Worm (Caenorhabditis elegans): Measurements from ENCODE around the gene sre-11.

DNA sequence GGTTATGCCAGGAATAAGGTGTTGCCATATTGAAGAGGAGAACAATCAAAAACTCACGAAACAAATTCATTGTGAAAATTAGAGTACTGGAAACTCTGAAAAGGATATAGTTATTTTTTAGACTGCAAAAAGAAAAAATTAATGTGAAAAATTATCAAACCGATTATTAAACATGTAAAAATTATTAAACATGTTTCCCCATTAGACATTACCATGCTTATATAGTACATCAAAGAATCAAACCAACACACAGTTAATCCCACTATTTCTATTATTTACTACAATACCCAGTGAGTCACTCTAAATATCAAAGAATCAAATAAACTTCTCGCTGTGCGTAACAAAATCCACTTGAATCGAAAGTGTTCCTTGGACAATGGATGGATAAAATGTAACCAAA, 29.3 kb upstream of the sre-11 start, which contains the start of gene ZK105.13:
- TF ChIP-seq ztf-11 (tag; optimal IDR thresholded peaks at IDR 0.05) (no peak), mep-1 (tag; optimal IDR thresholded peaks at IDR 0.05) (no peak), unc-62 (GFP tag; optimal IDR thresholded peaks at IDR 0.05) (no peak), lin-32 (GFP tag; optimal IDR thresholded peaks at IDR 0.05) (no peak)

Data from whole organism, mixed stage, embryonic.